Worm (Caenorhabditis elegans) whole organism, early embryonic: ENCODE data around the gene inso-1.

Source experiments
- F13C5.2 ChIP-seq: sonication (generic microtip); optimal IDR thresholded peaks from 2 replicates; lab custom pipeline; 2017; ENCODE audit warnings: mild to moderate bottlenecking, missing genetic modification characterization, inconsistent platforms, missing compliant biosample characterization
- aly-1 ChIP-seq: sonication (generic microtip); optimal IDR thresholded peaks from 2 replicates; lab custom pipeline; 2016; ENCODE audit warnings: missing genetic modification characterization, missing compliant biosample characterization
- ceh-13 ChIP-seq: fragments of 200-800 bp; sonication (Bioruptor generic); optimal IDR thresholded peaks from 2 replicates; lab custom pipeline; 2018; ENCODE audit warnings: mild to moderate bottlenecking, missing genetic modification characterization, missing compliant biosample characterization
- hmg-4 ChIP-seq: fragments of 200-800 bp; sonication (Bioruptor generic); optimal IDR thresholded peaks from 2 replicates; lab custom pipeline; 2018; ENCODE audit warnings: mild to moderate bottlenecking, missing genetic modification characterization, missing compliant biosample characterization
- sea-1 ChIP-seq: fragments of 200-800 bp; sonication (Bioruptor generic); conservative IDR thresholded peaks from 2 replicates; pipeline ENCODE4 v1.3.6; 2022; ENCODE audit warnings: missing genetic modification characterization, missing compliant biosample characterization

- TF ChIP-seq sea-1 (GFP tag; lab: Robert Waterston, UW) = no peak
- no peak for TF ChIP-seq ceh-13 (GFP tag; lab: Kevin White, UChicago)
- no peak for TF ChIP-seq hmg-4
- no peak for TF ChIP-seq F13C5.2 (tag; lab: Kevin White, UChicago)
- TF ChIP-seq aly-1 (tag; lab: Kevin White, UChicago) = no peak
These were observed 29.4 kb upstream of the inso-1 start, which contains the start of gene C25G6.1 for ce11 chrX:1270598-1270997.
